Fruit fly (Drosophila melanogaster) Kc167 (cell line): ENCODE measurements around the gene CG33969.

Experiments used
- Myc ChIP-seq: fragments of >200 bp; optimal IDR thresholded peaks from 2 replicates; lab custom pipeline; 2017; ENCODE audit warnings: missing external identifiers
- Sin3A ChIP-seq: fragments of >200 bp; optimal IDR thresholded peaks from 2 replicates; lab custom pipeline; 2018; ENCODE audit warnings: missing external identifiers
- h ChIP-seq: fragments of >200 bp; optimal IDR thresholded peaks from 3 replicates; lab custom pipeline; 2018; ENCODE audit warnings: missing external identifiers
- insv ChIP-seq: fragments of >200 bp; optimal IDR thresholded peaks from 3 replicates; lab custom pipeline; 2018; ENCODE audit warnings: missing external identifiers
- psq ChIP-seq: fragments of >200 bp; optimal IDR thresholded peaks from 2 replicates; lab custom pipeline; 2017; ENCODE audit warnings: missing external identifiers
- ttk ChIP-seq: sonication (Bioruptor generic); optimal IDR thresholded peaks from 2 replicates; lab custom pipeline; 2017; ENCODE audit warnings: missing external identifiers

The CG33969 gene

dm6 chr3L:20413304-20413703 lies 20.0 kb upstream of the CG33969 start, which contains the start of gene zye:
TSS of gene zye (plus strand) at chr3L:20413604.
- TF ChIP-seq insv (no peak), psq (no peak), Myc (lab: Kevin White, UChicago) (no peak), h (lab: Kevin White, UChicago) (no peak), Sin3A (lab: Kevin White, UChicago) (no peak), ttk (lab: Kevin White, UChicago) (no peak)

dm6 chr3L:20410780-20411179 lies 17.4 kb upstream of the CG33969 start:
- TF ChIP-seq Myc (lab: Kevin White, UChicago) (no peak), ttk (lab: Kevin White, UChicago) (no peak), insv (no peak), psq (no peak), Sin3A (lab: Kevin White, UChicago) (no peak), h (lab: Kevin White, UChicago) (no peak)

- no peak for TF ChIP-seq Myc (lab: Kevin White, UChicago)
Observed at dm6 chr3L:20410345-20410744, 17.0 kb upstream of the CG33969 start, which contains the start of gene CG13248. TSS of gene CG13248 (minus strand) at chr3L:20410566.

dm6 chr3L:20405971-20406948 lies 12.9 kb upstream of the CG33969 start:
- TF ChIP-seq h (lab: Kevin White, UChicago) (no peak), psq (no peak), insv (no peak), Sin3A (lab: Kevin White, UChicago) (no peak), Myc (lab: Kevin White, UChicago) (no peak), ttk (lab: Kevin White, UChicago) (no peak)

dm6 chr3L:20405337-20405887 lies 12.1 kb upstream of the CG33969 start:
- no peak for TF ChIP-seq h (lab: Kevin White, UChicago)
- TF ChIP-seq Sin3A (lab: Kevin White, UChicago), result no peak
- TF ChIP-seq insv, result no peak
- TF ChIP-seq psq, result no peak

- no peak for TF ChIP-seq h (lab: Kevin White, UChicago)
- TF ChIP-seq Sin3A (lab: Kevin White, UChicago), result no peak
Observed at dm6 chr3L:20404515-20404914, 11.2 kb upstream of the CG33969 start.

- TF ChIP-seq h (lab: Kevin White, UChicago) (no peak), psq (peak; percentile 45)
Observed at dm6 chr3L:20403493-20404379, 10.4 kb upstream of the CG33969 start.

- TF ChIP-seq psq, result peak; percentile 83
- TF ChIP-seq ttk (lab: Kevin White, UChicago), result no peak
- TF ChIP-seq Myc (lab: Kevin White, UChicago), result no peak
- no peak for TF ChIP-seq h (lab: Kevin White, UChicago)
Observed at dm6 chr3L:20402665-20403492, 9.5 kb upstream of the CG33969 start.

dm6 chr3L:20401026-20401912 lies 7.9 kb upstream of the CG33969 start, which contains the start of gene trbl:
TSS of gene trbl (minus strand) at chr3L:20401609.
- TF ChIP-seq insv, result peak; percentile 92
- TF ChIP-seq psq, result peak; percentile 89
- TF ChIP-seq Myc (lab: Kevin White, UChicago), result no peak

- TF ChIP-seq insv (no peak), h (lab: Kevin White, UChicago) (no peak), psq (no peak), Myc (lab: Kevin White, UChicago) (no peak), ttk (lab: Kevin White, UChicago) (peak; percentile 98), Sin3A (lab: Kevin White, UChicago) (no peak)
Observed at dm6 chr3L:20400515-20400914, 7.2 kb upstream of the CG33969 start.
